Fruit fly (Drosophila melanogaster): ENCODE results near the gene CG5665.

Gene CG5665

dm6 chr3L:20402665-20403492 lies 44.6 kb downstream of the CG5665 start (continued):
- TF ChIP-seq Gug (GFP tag; IDR thresholded peaks at IDR 0.05), result no peak
- TF ChIP-seq CG31627 (GFP tag; optimal IDR thresholded peaks at IDR 0.05), result peak; percentile 64
- no peak for TF ChIP-seq CG6276 (GFP tag; optimal IDR thresholded peaks at IDR 0.05)
- peak; percentile 49 for TF ChIP-seq CG8632 (GFP tag; optimal IDR thresholded peaks at IDR 0.05)
- peak; percentile 73 for TF ChIP-seq acj6 (GFP tag; optimal IDR thresholded peaks at IDR 0.05)
- TF ChIP-seq fd59A (GFP tag; optimal IDR thresholded peaks at IDR 0.05), result peak; percentile 72
- TF ChIP-seq achi (GFP tag; optimal IDR thresholded peaks at IDR 0.05), result peak; percentile 66
- TF ChIP-seq Sox15 (GFP tag; optimal IDR thresholded peaks at IDR 0.05), result peak; percentile 24
- peak; percentile 56 for TF ChIP-seq Sox14 (GFP tag; optimal IDR thresholded peaks at IDR 0.05)
- TF ChIP-seq spab (GFP tag; optimal IDR thresholded peaks at IDR 0.05), result peak; percentile 73
- no peak for TF ChIP-seq fd85E (GFP tag; optimal IDR thresholded peaks at IDR 0.05)
- peak; percentile 66 for TF ChIP-seq OdsH (GFP tag; optimal IDR thresholded peaks at IDR 0.05)
- peak; percentile 65 for TF ChIP-seq pdm3 (GFP tag; optimal IDR thresholded peaks at IDR 0.05)
- peak; percentile 72 for TF ChIP-seq CG6792 (GFP tag; optimal IDR thresholded peaks at IDR 0.05)
- TF ChIP-seq CG10631 (GFP tag; optimal IDR thresholded peaks at IDR 0.05), result peak; percentile 39
- TF ChIP-seq CG11762 (GFP tag; optimal IDR thresholded peaks at IDR 0.05; ENCODE audit: insufficient read depth), result peak; percentile 46
- peak; percentile 60 for TF ChIP-seq CG34406 (GFP tag; optimal IDR thresholded peaks at IDR 0.05)
- peak; percentile 91 for TF ChIP-seq Eip78C (GFP tag)
- TF ChIP-seq CG4318 (GFP tag; optimal IDR thresholded peaks at IDR 0.05), result no peak

- TF ChIP-seq topi (GFP tag; optimal IDR thresholded peaks at IDR 0.05), result peak; percentile 88
- peak; percentile 60 for TF ChIP-seq CG6792 (GFP tag; optimal IDR thresholded peaks at IDR 0.05)
- TF ChIP-seq CG6808 (GFP tag; optimal IDR thresholded peaks at IDR 0.05), result peak; percentile 80
- TF ChIP-seq CG4318 (GFP tag; optimal IDR thresholded peaks at IDR 0.05), result peak; percentile 30
- peak; percentile 93 for TF ChIP-seq Eip78C (GFP tag)
- TF ChIP-seq CG6276 (GFP tag; optimal IDR thresholded peaks at IDR 0.05), result peak; percentile 5
- TF ChIP-seq Lpt (GFP tag; optimal IDR thresholded peaks at IDR 0.05), result no peak
- peak; percentile 51 for TF ChIP-seq Sox102F (GFP tag; optimal IDR thresholded peaks at IDR 0.05)
- peak; percentile 56 to 79 for TF ChIP-seq ss (GFP tag; optimal IDR thresholded peaks at IDR 0.05)
- TF ChIP-seq svp (GFP tag), result peak; percentile 93
- TF ChIP-seq CG11294 (GFP tag; IDR thresholded peaks at IDR 0.05), result no peak
- TF ChIP-seq CG3919 (GFP tag; optimal IDR thresholded peaks at IDR 0.05), result peak; percentile 35
- peak; percentile 0 for TF ChIP-seq CG9139 (GFP tag; optimal IDR thresholded peaks at IDR 0.05)
- peak; percentile 62 for TF ChIP-seq Blimp-1 (GFP tag; optimal IDR thresholded peaks at IDR 0.05)
- peak; percentile 63 for TF ChIP-seq OdsH (GFP tag; optimal IDR thresholded peaks at IDR 0.05)
- peak; percentile 83 for TF ChIP-seq CG31627 (GFP tag; optimal IDR thresholded peaks at IDR 0.05)
- peak; percentile 75 for TF ChIP-seq Sox15 (GFP tag; optimal IDR thresholded peaks at IDR 0.05)
- peak; percentile 67 for TF ChIP-seq CG11902 (GFP tag; optimal IDR thresholded peaks at IDR 0.05)
- TF ChIP-seq eg (GFP tag; IDR thresholded peaks at IDR 0.05), result 0 out of 3 replicates have a peak, but pooled peaks have one; percentile 5
- TF ChIP-seq CG16779 (tag; optimal IDR thresholded peaks at IDR 0.05), result peak; percentile 40
- peak; percentile 47 for TF ChIP-seq Ets96B (tag; optimal IDR thresholded peaks at IDR 0.05)
- TF ChIP-seq lz (GFP tag; optimal IDR thresholded peaks at IDR 0.05), result peak; percentile 75
- no peak for TF ChIP-seq CG7368 (GFP tag; optimal IDR thresholded peaks at IDR 0.05)
- TF ChIP-seq cyc (GFP tag; optimal IDR thresholded peaks at IDR 0.05), result peak; percentile 52
- no peak for TF ChIP-seq CG11762 (GFP tag; optimal IDR thresholded peaks at IDR 0.05; ENCODE audit: insufficient read depth)
- TF ChIP-seq CG10669 (GFP tag; optimal IDR thresholded peaks at IDR 0.05), result peak; percentile 63
- TF ChIP-seq salr (GFP tag; optimal IDR thresholded peaks at IDR 0.05), result peak; percentile 46 to 56
- TF ChIP-seq Smox (GFP tag; optimal IDR thresholded peaks at IDR 0.05), result peak; percentile 58
- peak; percentile 59 for TF ChIP-seq CG8632 (GFP tag; optimal IDR thresholded peaks at IDR 0.05)
- TF ChIP-seq fd59A (GFP tag; optimal IDR thresholded peaks at IDR 0.05), result peak; percentile 74
- TF ChIP-seq pdm3 (GFP tag; optimal IDR thresholded peaks at IDR 0.05), result peak; percentile 49
- peak; percentile 37 for TF ChIP-seq Eip93F (GFP tag; optimal IDR thresholded peaks at IDR 0.05)
- peak; percentile 85 for TF ChIP-seq esn (GFP tag; optimal IDR thresholded peaks at IDR 0.05)
- TF ChIP-seq CG6163 (GFP tag; IDR thresholded peaks at IDR 0.05), result peak; percentile 42; the same call in 2 of the 3 replicates
- TF ChIP-seq Hr39 (GFP tag; optimal IDR thresholded peaks at IDR 0.05), result peak; percentile 81
- TF ChIP-seq Hr4 (GFP tag; optimal IDR thresholded peaks at IDR 0.05), result peak; percentile 40
Measured at dm6 chr3L:20403493-20404379, 45.4 kb downstream of the CG5665 start.

All from whole organism, prepupa.